Worm (Caenorhabditis elegans) whole organism, late embryonic: ENCODE data around the gene pdi-1.
A peak's percentile ranks its signal among the peaks of the same experiment; 100 is the strongest.

Experiments
- C08G9.2 ChIP-seq: sonication (generic microtip); optimal IDR thresholded peaks from 2 replicates; lab custom pipeline; 2016; ENCODE audit warnings: mild to moderate bottlenecking, missing genetic modification characterization, moderate library complexity, missing compliant biosample characterization
- C38D4.7 ChIP-seq: fragments of 200-800 bp; sonication (Bioruptor generic); optimal IDR thresholded peaks from 2 replicates; lab custom pipeline; 2018; ENCODE audit warnings: mild to moderate bottlenecking, missing genetic modification characterization, moderate library complexity, missing compliant biosample characterization
- K02D7.2 ChIP-seq: sonication (generic microtip); optimal IDR thresholded peaks from 2 replicates; lab custom pipeline; 2017; ENCODE audit warnings: mild to moderate bottlenecking, missing genetic modification characterization, missing compliant biosample characterization
- ama-1 ChIP-seq: fragments of 150-350 bp; optimal IDR thresholded peaks from 2 replicates; lab custom pipeline; 2014
- ceh-18 ChIP-seq: sonication (generic microtip); optimal IDR thresholded peaks from 2 replicates; lab custom pipeline; 2016; ENCODE audit warnings: missing genetic modification characterization, missing compliant biosample characterization
- ceh-2 ChIP-seq: sonication (generic microtip); optimal IDR thresholded peaks from 2 replicates; lab custom pipeline; 2016; ENCODE audit warnings: missing genotype, missing genetic modification characterization, missing compliant biosample characterization
- ceh-31 ChIP-seq: sonication (generic microtip); optimal IDR thresholded peaks from 2 replicates; lab custom pipeline; 2016; ENCODE audit warnings: missing genetic modification characterization, missing compliant biosample characterization
- ceh-34 ChIP-seq: sonication (generic microtip); optimal IDR thresholded peaks from 2 replicates; lab custom pipeline; 2016; ENCODE audit warnings: mild to moderate bottlenecking, missing genetic modification characterization, missing compliant biosample characterization
- ceh-45 ChIP-seq: fragments of 200-800 bp; sonication (Bioruptor generic); IDR thresholded peaks from 2 replicates; pipeline ENCODE4 v1.3.6; 2022; ENCODE audit warnings: missing genetic modification reagents, missing genetic modification characterization, missing compliant biosample characterization
- ceh-48 ChIP-seq: sonication (generic microtip); optimal IDR thresholded peaks from 2 replicates; lab custom pipeline; 2016; ENCODE audit warnings: missing genetic modification characterization, inconsistent platforms, missing compliant biosample characterization
- ceh-9 ChIP-seq: sonication (generic microtip); optimal IDR thresholded peaks from 2 replicates; lab custom pipeline; 2016; ENCODE audit warnings: mild to moderate bottlenecking, missing genetic modification characterization, inconsistent platforms, missing compliant biosample characterization
- che-1 ChIP-seq: sonication (generic microtip); optimal IDR thresholded peaks from 2 replicates; lab custom pipeline; 2016; ENCODE audit warnings: mild to moderate bottlenecking, missing genetic modification characterization, missing compliant biosample characterization
- dmd-4 ChIP-seq: sonication (generic microtip); optimal IDR thresholded peaks from 2 replicates; lab custom pipeline; 2016; ENCODE audit warnings: borderline replicate concordance, missing genetic modification characterization, missing compliant biosample characterization
- elt-2 ChIP-seq: sonication (generic microtip); optimal IDR thresholded peaks from 2 replicates; lab custom pipeline; 2016; ENCODE audit warnings: missing genetic modification reagents, missing genetic modification characterization, missing compliant biosample characterization
- elt-4 ChIP-seq: sonication (generic microtip); optimal IDR thresholded peaks from 2 replicates; lab custom pipeline; 2016; ENCODE audit warnings: missing genetic modification characterization, missing compliant biosample characterization
- ets-4 ChIP-seq: sonication (generic microtip); optimal IDR thresholded peaks from 2 replicates; lab custom pipeline; 2016; ENCODE audit warnings: missing genetic modification characterization, missing compliant biosample characterization
- eyg-1 ChIP-seq: sonication (generic microtip); optimal IDR thresholded peaks from 2 replicates; lab custom pipeline; 2016; ENCODE audit warnings: missing genotype, missing genetic modification characterization, missing compliant biosample characterization
- hlh-15 ChIP-seq: sonication (generic microtip); optimal IDR thresholded peaks from 2 replicates; lab custom pipeline; 2016; ENCODE audit warnings: missing genetic modification characterization, missing compliant biosample characterization
- madf-2 ChIP-seq: sonication (generic microtip); optimal IDR thresholded peaks from 2 replicates; lab custom pipeline; 2017; ENCODE audit warnings: missing genetic modification characterization, missing compliant biosample characterization
- mec-3 ChIP-seq: sonication (generic microtip); optimal IDR thresholded peaks from 2 replicates; lab custom pipeline; 2016; ENCODE audit warnings: borderline replicate concordance, missing genetic modification characterization, missing compliant biosample characterization
- nfya-1 ChIP-seq: sonication (generic microtip); optimal IDR thresholded peaks from 2 replicates; lab custom pipeline; 2017; ENCODE audit warnings: missing genetic modification characterization, mild to moderate bottlenecking, missing compliant biosample characterization, antibody characterized with exemption, moderate library complexity
- pag-3 ChIP-seq: sonication (generic microtip); optimal IDR thresholded peaks from 2 replicates; lab custom pipeline; 2016; ENCODE audit warnings: missing compliant biosample characterization, missing genetic modification characterization, borderline replicate concordance
- pat-9 ChIP-seq: fragments of 200-800 bp; sonication (Bioruptor generic); optimal IDR thresholded peaks from 2 replicates; lab custom pipeline; 2018; ENCODE audit warnings: mild to moderate bottlenecking, missing genetic modification characterization, moderate library complexity, missing compliant biosample characterization
- pax-1 ChIP-seq: fragments of 150-350 bp; optimal IDR thresholded peaks from 2 replicates; lab custom pipeline; 2014; ENCODE audit warnings: missing biosample characterization, missing genetic modification characterization
- ref-2 ChIP-seq: sonication (generic microtip); optimal IDR thresholded peaks from 2 replicates; lab custom pipeline; 2016; ENCODE audit warnings: missing genetic modification characterization, missing compliant biosample characterization
- sdc-2 ChIP-seq: sonication (generic microtip); optimal IDR thresholded peaks from 2 replicates; lab custom pipeline; 2016; ENCODE audit warnings: missing genotype, missing genetic modification characterization, missing compliant biosample characterization
- sox-2 ChIP-seq: fragments of 200-800 bp; sonication (Bioruptor generic); IDR thresholded peaks from 2 replicates; pipeline ENCODE4 v1.3.6; 2022; ENCODE audit warnings: missing genetic modification reagents, missing genetic modification characterization, missing compliant biosample characterization
- syd-9 ChIP-seq: sonication (generic microtip); optimal IDR thresholded peaks from 2 replicates; lab custom pipeline; 2016; ENCODE audit warnings: mild to moderate bottlenecking, missing genetic modification characterization, moderate library complexity, missing compliant biosample characterization
- tbx-2 ChIP-seq: sonication (generic microtip); optimal IDR thresholded peaks from 2 replicates; lab custom pipeline; 2016; ENCODE audit warnings: missing genetic modification characterization, missing compliant biosample characterization
- unc-42 ChIP-seq: sonication (generic microtip); optimal IDR thresholded peaks from 2 replicates; lab custom pipeline; 2016; ENCODE audit warnings: missing genotype, missing genetic modification characterization, missing compliant biosample characterization
- unc-55 ChIP-seq: sonication (generic microtip); optimal IDR thresholded peaks from 2 replicates; lab custom pipeline; 2017; ENCODE audit warnings: missing biosample characterization, missing genetic modification reagents, missing genetic modification characterization
- zip-5 ChIP-seq: sonication (generic microtip); optimal IDR thresholded peaks from 2 replicates; lab custom pipeline; 2016; ENCODE audit warnings: missing genetic modification characterization, missing compliant biosample characterization

The pdi-1 gene

DNA sequence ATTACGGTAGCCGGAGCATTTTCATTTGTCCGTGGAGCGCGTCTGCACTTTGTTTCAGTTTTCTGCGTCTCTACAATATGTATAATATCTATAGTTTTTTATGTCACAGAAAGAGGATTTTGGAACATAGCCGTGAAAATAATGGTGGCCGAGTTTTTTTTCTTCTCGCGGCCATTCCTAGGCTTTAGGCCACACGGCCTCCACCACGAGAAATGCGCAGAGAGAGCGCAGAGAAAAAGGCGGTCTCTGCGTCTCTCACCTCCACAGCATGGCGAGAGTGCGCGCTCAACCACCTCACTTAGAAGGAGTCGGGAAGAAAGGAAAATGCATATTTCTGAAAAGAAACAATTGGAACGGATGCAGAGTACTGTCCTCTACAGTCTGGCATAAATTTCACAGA, 5.9 kb downstream of the pdi-1 start:
- peak; percentile 21 for TF ChIP-seq C08G9.2 (tag; lab: Kevin White, UChicago)
- peak; percentile 22 for TF ChIP-seq ceh-2 (tag; lab: Kevin White, UChicago)
- 0 out of 2 replicates have a peak, but pooled peaks have one; percentile 19 for TF ChIP-seq sox-2 (GFP tag; lab: Robert Waterston, UW)
- peak; percentile 44 for TF ChIP-seq ceh-31 (tag; lab: Kevin White, UChicago)
- peak; percentile 5 for TF ChIP-seq ets-4 (tag; lab: Kevin White, UChicago)
- TF ChIP-seq, all 69 proteins: peak for 5; not testable (repeated sequence) for 64

DNA sequence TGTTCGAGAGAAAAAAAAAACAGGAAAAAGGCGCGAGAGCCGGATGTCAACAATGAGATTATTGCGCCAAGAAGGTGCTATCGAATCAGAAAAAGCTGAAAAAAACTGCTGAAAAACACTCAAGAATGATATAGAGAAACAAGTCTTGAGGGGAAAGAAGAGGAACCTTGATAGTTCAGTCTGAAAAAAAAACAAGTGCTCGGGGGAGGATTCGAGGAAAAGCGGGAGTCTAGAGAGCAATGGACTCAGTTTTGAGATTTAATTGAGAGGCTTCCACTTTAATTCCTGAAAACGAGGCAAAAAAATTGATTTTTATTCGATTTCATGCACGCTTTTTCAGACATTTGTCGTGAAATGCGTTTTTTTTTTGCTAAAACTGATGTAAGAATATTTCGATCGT, 6.7 kb downstream of the pdi-1 start, which contains the start of gene npr-15:
Gene npr-15 (minus strand): TSS at position 101 of the 400 bp plus-strand sequence.
- no peak for TF ChIP-seq elt-2

DNA sequence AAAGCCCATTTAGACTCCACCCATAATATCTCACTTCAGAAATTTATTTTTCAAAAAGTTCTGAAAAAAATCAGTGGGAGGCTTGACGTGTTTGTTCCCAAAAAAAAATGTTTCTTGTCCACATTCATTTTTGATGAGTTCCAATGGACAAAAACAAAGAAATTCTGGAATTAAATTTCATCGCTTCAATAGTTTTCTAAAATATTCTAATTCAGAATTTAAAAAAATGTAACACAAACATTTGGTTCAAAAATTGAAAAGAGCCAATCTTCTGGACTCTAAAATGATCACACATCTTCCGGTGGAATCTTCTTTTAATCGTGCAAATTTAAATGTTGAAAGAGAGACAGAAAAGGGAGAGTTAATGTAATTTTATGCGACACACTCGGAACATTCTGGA, 8.7 kb downstream of the pdi-1 start:
- TF ChIP-seq unc-42 (tag; lab: Kevin White, UChicago) (peak; percentile 6), sdc-2 (tag; lab: Kevin White, UChicago) (no peak)

DNA sequence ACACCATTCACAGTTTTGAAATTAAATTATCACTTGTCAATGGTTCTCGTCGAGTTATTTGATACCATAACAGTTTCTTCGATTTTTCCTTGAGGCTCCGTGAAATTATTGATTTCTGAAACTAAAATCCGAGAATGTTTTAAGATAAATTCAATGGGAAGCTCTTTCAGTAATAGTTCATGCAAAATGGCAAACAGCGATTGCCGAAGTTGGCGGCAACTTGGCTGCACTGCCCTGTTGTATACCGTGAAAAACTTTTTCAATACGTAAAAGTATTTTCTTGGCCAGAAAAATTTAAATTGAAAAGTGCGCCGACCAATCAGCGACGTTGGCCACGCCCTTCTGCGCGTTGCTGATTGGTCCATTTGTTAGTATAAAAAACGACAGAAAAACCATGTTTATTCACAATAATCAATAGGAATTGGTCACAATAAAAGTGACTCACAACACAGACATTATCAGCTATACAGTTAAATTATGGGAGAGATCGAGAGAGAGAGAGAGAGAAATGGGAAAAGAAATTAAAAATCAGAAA, 18.3 kb downstream of the pdi-1 start:
- TF ChIP-seq ceh-45 (GFP tag; lab: Robert Waterston, UW) (no peak), pat-9 (tag; lab: Kevin White, UChicago) (no peak), nfya-1 (tag; lab: Kevin White, UChicago) (peak; percentile 89), che-1 (tag; lab: Kevin White, UChicago) (no peak)

DNA sequence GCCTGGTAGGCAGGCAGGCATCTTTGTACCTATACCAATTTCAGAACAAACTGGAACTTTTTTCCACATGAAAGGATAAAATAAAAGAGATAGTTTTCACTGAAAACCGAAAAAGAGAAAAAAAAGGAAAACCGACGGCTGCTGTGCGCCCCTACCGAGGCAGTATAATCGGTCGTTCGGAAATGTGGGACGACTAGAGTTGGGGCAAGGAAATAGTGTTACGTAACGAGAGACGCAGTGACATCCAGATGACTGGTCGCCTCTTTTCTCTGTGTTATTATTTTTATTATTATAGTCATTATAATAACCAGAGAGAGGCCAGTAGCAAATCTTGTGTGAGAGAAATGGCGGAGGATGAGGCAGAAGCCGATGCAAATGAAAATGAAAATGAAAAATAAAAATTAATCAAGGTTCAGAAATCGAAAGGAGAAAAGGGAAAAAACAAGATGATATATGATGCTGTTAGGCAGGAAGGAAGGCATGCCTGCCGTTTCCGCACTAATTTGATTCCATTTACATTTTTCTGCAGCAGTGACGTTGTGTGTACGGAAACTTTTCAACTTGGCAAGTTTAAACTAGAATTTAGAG, 19.8 kb downstream of the pdi-1 start:
- peak; percentile 10 for TF ChIP-seq ceh-31 (tag; lab: Kevin White, UChicago)
- no peak for TF ChIP-seq ceh-18

DNA sequence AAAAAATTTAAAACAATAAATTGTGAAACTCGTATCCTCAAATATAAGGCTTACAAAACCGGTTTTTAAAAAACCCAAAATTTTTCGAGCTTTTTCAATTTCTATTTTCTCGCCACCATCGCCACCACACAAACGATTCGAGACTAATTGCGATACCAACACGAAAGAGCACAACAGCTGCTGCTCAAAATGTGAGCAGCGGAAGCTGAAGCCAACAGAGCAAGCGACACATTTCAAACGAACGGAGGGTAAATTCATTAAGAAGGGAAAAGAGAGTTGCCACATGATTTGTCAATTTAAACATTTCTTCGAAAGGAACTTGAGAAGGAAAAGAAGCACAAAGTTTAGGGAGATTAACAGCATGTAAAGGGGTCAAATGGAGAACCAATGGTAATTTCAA, 22.2 kb downstream of the pdi-1 start:
- no peak for TF ChIP-seq syd-9 (tag; lab: Kevin White, UChicago)
- no peak for TF ChIP-seq pax-1 (tag; lab: Kevin White, UChicago)
- TF ChIP-seq dmd-4: no peak
- TF ChIP-seq zip-5 (tag; lab: Kevin White, UChicago): no peak
- no peak for TF ChIP-seq ref-2 (tag; lab: Kevin White, UChicago)
- TF ChIP-seq C38D4.7 (GFP tag; lab: Kevin White, UChicago): no peak
- TF ChIP-seq unc-55: peak; percentile 0
- TF ChIP-seq mec-3 (tag; lab: Kevin White, UChicago): no peak
- no peak for TF ChIP-seq pat-9 (tag; lab: Kevin White, UChicago)
- TF ChIP-seq unc-42 (tag; lab: Kevin White, UChicago): peak; percentile 49
- TF ChIP-seq hlh-15: no peak
- TF ChIP-seq eyg-1: no peak
- TF ChIP-seq ets-4 (tag; lab: Kevin White, UChicago): no peak
- no peak for TF ChIP-seq madf-2
- TF ChIP-seq ceh-9 (tag; lab: Kevin White, UChicago): no peak
- TF ChIP-seq pag-3: no peak
- no peak for TF ChIP-seq K02D7.2 (tag; lab: Kevin White, UChicago)

DNA sequence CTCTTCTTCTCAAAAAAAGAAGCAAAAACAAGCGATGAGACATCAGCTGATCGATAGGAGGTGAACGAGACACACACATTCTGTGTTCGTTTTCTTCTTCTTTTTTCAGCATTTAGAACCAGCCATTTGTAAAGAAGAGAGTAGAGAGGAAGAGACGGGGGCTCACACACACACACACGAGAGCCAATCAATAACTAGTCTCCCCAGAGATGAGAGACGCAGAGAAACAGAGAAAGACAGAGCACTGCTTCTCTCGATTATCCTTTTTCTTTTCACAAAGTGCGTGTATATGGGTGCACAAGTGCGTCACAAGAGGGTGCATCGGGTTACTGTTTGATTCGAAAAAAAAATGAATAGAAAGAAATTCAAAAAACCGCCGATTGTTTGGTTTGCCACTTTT, 23.9 kb downstream of the pdi-1 start:
- TF ChIP-seq ama-1 (lab: Kevin White, UChicago) (no peak), nfya-1 (tag; lab: Kevin White, UChicago) (peak; percentile 71), ceh-34 (peak; percentile 64), ceh-31 (tag; lab: Kevin White, UChicago) (peak; percentile 63), unc-42 (tag; lab: Kevin White, UChicago) (peak; percentile 29), ref-2 (tag; lab: Kevin White, UChicago) (peak; percentile 28), ceh-48 (tag; lab: Kevin White, UChicago) (peak; percentile 85), ceh-18 (peak; percentile 8), tbx-2 (peak; percentile 38), elt-4 (tag; lab: Kevin White, UChicago) (no peak), mec-3 (tag; lab: Kevin White, UChicago) (no peak), unc-55 (peak; percentile 61), pax-1 (tag; lab: Kevin White, UChicago) (peak; percentile 48)
